Fruit fly (Drosophila melanogaster): ENCODE data around the gene OtopLc.

- TF ChIP-seq EcR (GFP tag; optimal IDR thresholded peaks at IDR 0.05), result no peak
- TF ChIP-seq gl (tag; optimal IDR thresholded peaks at IDR 0.05), result no peak
Measured at dm6 chrX:5604181-5604580, 58.5 kb downstream of the OtopLc start.
